Worm (Caenorhabditis elegans) whole organism, L2 larva: ENCODE data around the gene his-72.

Experiments used
- C34F6.9 ChIP-seq: fragments of 150-350 bp; optimal IDR thresholded peaks from 2 replicates; lab custom pipeline; 2014; ENCODE audit warnings: missing biosample characterization, missing genetic modification characterization
- F13H6.1 ChIP-seq: sonication (generic microtip); optimal IDR thresholded peaks from 2 replicates; lab custom pipeline; 2016; ENCODE audit warnings: missing genetic modification characterization, missing compliant biosample characterization
- Y55F3AM.14 ChIP-seq: fragments of 200-800 bp; sonication (Bioruptor generic); optimal IDR thresholded peaks from 2 replicates; lab custom pipeline; 2018; ENCODE audit warnings: mild to moderate bottlenecking, missing genetic modification characterization, missing compliant biosample characterization
- ZK546.5 ChIP-seq: sonication (generic microtip); optimal IDR thresholded peaks from 2 replicates; lab custom pipeline; 2017; ENCODE audit warnings: missing biosample characterization, missing genetic modification characterization
- alr-1 ChIP-seq: fragments of 150-350 bp; optimal IDR thresholded peaks from 2 replicates; lab custom pipeline; 2014; ENCODE audit warnings: missing biosample characterization, missing genetic modification characterization
- ama-1 ChIP-seq: fragments of 150-350 bp; optimal IDR thresholded peaks from 2 replicates; lab custom pipeline; 2018; ENCODE audit warnings: inconsistent platforms
- ceh-16 ChIP-seq: fragments of 150-350 bp; optimal IDR thresholded peaks from 2 replicates; lab custom pipeline; 2014; ENCODE audit warnings: missing biosample characterization, missing genetic modification characterization
- ceh-82 ChIP-seq: fragments of 150-350 bp; optimal IDR thresholded peaks from 2 replicates; lab custom pipeline; 2014; ENCODE audit warnings: missing biosample characterization, missing genetic modification characterization
- crh-2 ChIP-seq: sonication (generic microtip); optimal IDR thresholded peaks from 2 replicates; lab custom pipeline; 2017; ENCODE audit warnings: missing biosample characterization, missing genetic modification characterization
- dmd-4 ChIP-seq: sonication (generic microtip); optimal IDR thresholded peaks from 2 replicates; lab custom pipeline; 2017; ENCODE audit warnings: missing biosample characterization, missing genetic modification characterization
- egl-27 ChIP-seq: sonication (generic microtip); optimal IDR thresholded peaks from 3 replicates; lab custom pipeline; 2017; ENCODE audit warnings: missing biosample characterization, missing genetic modification reagents, missing genetic modification characterization
- elt-1 ChIP-seq: fragments of 150-350 bp; optimal IDR thresholded peaks from 2 replicates; lab custom pipeline; 2014; ENCODE audit warnings: missing biosample characterization, missing genetic modification characterization
- elt-3 ChIP-seq: sonication (generic microtip); optimal IDR thresholded peaks from 2 replicates; lab custom pipeline; 2017; ENCODE audit warnings: missing biosample characterization, missing genetic modification characterization
- fos-1 ChIP-seq: fragments of 150-350 bp; optimal IDR thresholded peaks from 2 replicates; lab custom pipeline; 2014; ENCODE audit warnings: missing biosample characterization, missing genetic modification characterization
- gmeb-1 ChIP-seq: fragments of 150-350 bp; optimal IDR thresholded peaks from 2 replicates; lab custom pipeline; 2014; ENCODE audit warnings: missing biosample characterization, missing genetic modification characterization
- lin-11 ChIP-seq: fragments of 150-350 bp; sonication (generic microtip); optimal IDR thresholded peaks from 2 replicates; lab custom pipeline; 2014; ENCODE audit warnings: missing biosample characterization, missing genetic modification characterization, inconsistent platforms, mixed read lengths
- lin-13 ChIP-seq: fragments of 150-350 bp; optimal IDR thresholded peaks from 2 replicates; lab custom pipeline; 2014; ENCODE audit warnings: missing biosample characterization, missing genetic modification reagents, missing genetic modification characterization
- lin-39 ChIP-seq: fragments of 150-350 bp; optimal IDR thresholded peaks from 2 replicates; lab custom pipeline; 2014; ENCODE audit warnings: missing biosample characterization, missing genetic modification reagents, missing genetic modification characterization
- lsy-2 ChIP-seq, 2 experiments: fragments of 150-350 bp in 1 of 2; sonication (generic microtip) in 1 of 2; optimal IDR thresholded peaks; 2 replicates each; lab custom pipeline; 2014 to 2017; ENCODE audit warnings: missing biosample characterization in 2 of 2, missing genetic modification characterization in 2 of 2
- mab-5 ChIP-seq: fragments of 150-350 bp; optimal IDR thresholded peaks from 2 replicates; lab custom pipeline; 2014; ENCODE audit warnings: missing biosample characterization, missing genetic modification characterization
- mbf-1 ChIP-seq: sonication (generic microtip); optimal IDR thresholded peaks from 2 replicates; lab custom pipeline; 2017; ENCODE audit warnings: missing biosample characterization, missing genetic modification characterization
- mdl-1 ChIP-seq, 2 experiments: fragments of 150-350 bp in 1 of 2; sonication (generic microtip) in 1 of 2; optimal IDR thresholded peaks; 2 replicates each; lab custom pipeline; 2017; ENCODE audit warnings: missing biosample characterization in 2 of 2, missing genetic modification characterization in 2 of 2
- nhr-12 ChIP-seq: fragments of 150-350 bp; optimal IDR thresholded peaks from 2 replicates; lab custom pipeline; 2014; ENCODE audit warnings: missing biosample characterization, missing genetic modification characterization
- nhr-129 ChIP-seq: fragments of 150-350 bp; optimal IDR thresholded peaks from 2 replicates; lab custom pipeline; 2014; ENCODE audit warnings: missing biosample characterization, missing genetic modification characterization
- nhr-21 ChIP-seq: fragments of 150-350 bp; optimal IDR thresholded peaks from 2 replicates; lab custom pipeline; 2014; ENCODE audit warnings: missing biosample characterization, missing genetic modification characterization
- nhr-23 ChIP-seq: fragments of 150-350 bp; optimal IDR thresholded peaks from 2 replicates; lab custom pipeline; 2014; ENCODE audit warnings: missing biosample characterization, missing genetic modification reagents, missing genetic modification characterization
- nhr-237 ChIP-seq: fragments of 150-350 bp; optimal IDR thresholded peaks from 2 replicates; lab custom pipeline; 2014; ENCODE audit warnings: missing biosample characterization, missing genetic modification characterization
- nhr-25 ChIP-seq: fragments of 150-350 bp; sonication (generic microtip); optimal IDR thresholded peaks from 3 replicates; lab custom pipeline; 2014; ENCODE audit warnings: missing biosample characterization, missing genetic modification characterization
- nhr-77 ChIP-seq: fragments of 150-350 bp; optimal IDR thresholded peaks from 2 replicates; lab custom pipeline; 2014; ENCODE audit warnings: missing biosample characterization, missing genetic modification characterization
- peb-1 ChIP-seq: fragments of 150-350 bp; optimal IDR thresholded peaks from 2 replicates; lab custom pipeline; 2014; ENCODE audit warnings: missing biosample characterization, missing genetic modification characterization
- sem-4 ChIP-seq: fragments of 150-350 bp; optimal IDR thresholded peaks from 2 replicates; lab custom pipeline; 2014; ENCODE audit warnings: missing biosample characterization, missing genetic modification reagents, missing genetic modification characterization
- skn-1 ChIP-seq: sonication (generic microtip); optimal IDR thresholded peaks from 2 replicates; lab custom pipeline; 2017; ENCODE audit warnings: missing biosample characterization, missing genetic modification characterization
- sma-3 ChIP-seq: sonication (generic microtip); optimal IDR thresholded peaks from 2 replicates; lab custom pipeline; 2016; ENCODE audit warnings: missing genetic modification reagents, missing genetic modification characterization, missing compliant biosample characterization
- sma-9 ChIP-seq, 2 experiments: fragments of 150-350 bp in 1 of 2; sonication (generic microtip) in 1 of 2; optimal IDR thresholded peaks; 2 replicates each; lab custom pipeline; 2014 to 2016; ENCODE audit warnings: missing genetic modification characterization in 2 of 2, mild to moderate bottlenecking in 1 of 2, missing biosample characterization in 1 of 2, missing compliant biosample characterization in 1 of 2, missing genetic modification reagents in 1 of 2, moderate library complexity in 1 of 2
- unc-39 ChIP-seq: fragments of 150-350 bp; optimal IDR thresholded peaks from 2 replicates; lab custom pipeline; 2014; ENCODE audit warnings: missing biosample characterization, missing genetic modification characterization
- unc-55 ChIP-seq: fragments of 150-350 bp; sonication (generic microtip); optimal IDR thresholded peaks from 3 replicates; lab custom pipeline; 2014; ENCODE audit warnings: missing biosample characterization, missing genetic modification reagents, missing genetic modification characterization
- unc-62 ChIP-seq: fragments of 150-350 bp; optimal IDR thresholded peaks from 2 replicates; lab custom pipeline; 2014; ENCODE audit warnings: missing biosample characterization, missing genetic modification reagents, missing genetic modification characterization
- zag-1 ChIP-seq: fragments of 150-350 bp; optimal IDR thresholded peaks from 2 replicates; lab custom pipeline; 2014; ENCODE audit warnings: missing biosample characterization, missing genetic modification characterization
- ztf-1 ChIP-seq: fragments of 200-800 bp; sonication (Bioruptor generic); conservative IDR thresholded peaks from 2 replicates; pipeline ENCODE4 v1.3.6; 2022; ENCODE audit warnings: missing genetic modification characterization, missing compliant biosample characterization
- ztf-11 ChIP-seq: sonication (generic microtip); optimal IDR thresholded peaks from 2 replicates; lab custom pipeline; 2017; ENCODE audit warnings: missing biosample characterization, missing genetic modification characterization
- ztf-4 ChIP-seq: fragments of 150-350 bp; optimal IDR thresholded peaks from 2 replicates; lab custom pipeline; 2014; ENCODE audit warnings: missing biosample characterization, missing genetic modification characterization

Gene his-72

DNA sequence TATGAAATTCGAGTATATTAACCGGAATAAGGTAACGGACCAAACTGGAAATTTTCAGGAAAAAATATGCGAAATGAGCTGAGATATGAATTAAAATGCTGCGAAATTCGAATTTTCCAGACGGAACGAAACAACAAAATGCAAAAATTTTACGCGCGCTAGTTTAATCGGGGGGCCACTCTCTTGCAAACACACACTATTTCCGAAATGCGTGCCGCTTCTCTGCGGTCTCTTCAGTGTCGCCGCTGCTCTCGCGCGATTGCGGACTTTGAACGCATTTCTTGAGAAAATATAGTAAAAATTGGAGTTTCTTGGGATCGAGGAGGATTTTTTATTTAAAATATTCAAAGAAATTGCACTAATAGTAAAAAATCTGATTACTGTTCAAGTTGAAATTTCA, 626 bp upstream of the his-72 start:
- TF ChIP-seq nhr-21 (tag; lab: Kevin White, UChicago), result no peak
- TF ChIP-seq mdl-1 (tag; optimal IDR thresholded peaks at IDR 0.05; lab: Kevin White, UChicago), result no peak
- no peak for TF ChIP-seq ztf-1 (GFP tag; lab: Robert Waterston, UW)
- TF ChIP-seq unc-62 (GFP tag; lab: Kevin White, UChicago), result no peak
- no peak for TF ChIP-seq lin-13 (GFP tag; lab: Kevin White, UChicago)
- TF ChIP-seq gmeb-1 (tag; lab: Kevin White, UChicago), result peak; percentile 3
- no peak for TF ChIP-seq elt-3
- TF ChIP-seq ceh-82 (tag; lab: Kevin White, UChicago), result no peak
- no peak for TF ChIP-seq fos-1 (tag; lab: Kevin White, UChicago)
- no peak for TF ChIP-seq F13H6.1 (tag; lab: Kevin White, UChicago)
- TF ChIP-seq skn-1 (tag; lab: Kevin White, UChicago), result no peak
- TF ChIP-seq mbf-1 (tag; lab: Kevin White, UChicago), result peak; percentile 15
- no peak for TF ChIP-seq egl-27 (tag; lab: Kevin White, UChicago)
- TF ChIP-seq Y55F3AM.14, result no peak
- no peak for TF ChIP-seq C34F6.9 (tag; lab: Kevin White, UChicago)
- TF ChIP-seq alr-1, result no peak
- TF ChIP-seq nhr-23, result no peak
- no peak for TF ChIP-seq ZK546.5
- TF ChIP-seq sma-3, result no peak
- no peak for TF ChIP-seq ama-1 (lab: Kevin White, UChicago)
- peak; percentile 75 for TF ChIP-seq lin-11
- no peak for TF ChIP-seq peb-1 (tag; lab: Kevin White, UChicago)
- no peak for TF ChIP-seq unc-39
- no peak for TF ChIP-seq crh-2
- TF ChIP-seq ztf-4 (tag; lab: Kevin White, UChicago), result no peak
- TF ChIP-seq lin-39, result no peak
- no peak for TF ChIP-seq nhr-77
- TF ChIP-seq dmd-4, result no peak
- TF ChIP-seq elt-1 (tag; lab: Kevin White, UChicago), result no peak
- peak; percentile 56 for TF ChIP-seq sem-4 (tag; lab: Kevin White, UChicago)
- TF ChIP-seq nhr-237, result no peak
- TF ChIP-seq mab-5 (tag; lab: Kevin White, UChicago), result no peak
- no peak for TF ChIP-seq nhr-12 (tag; lab: Kevin White, UChicago)
- TF ChIP-seq ceh-16 (tag; lab: Kevin White, UChicago), result no peak
- TF ChIP-seq unc-55, result peak; percentile 68
- TF ChIP-seq lsy-2 (tag; optimal IDR thresholded peaks at IDR 0.05; lab: Kevin White, UChicago), result no peak
- peak; percentile 2 for TF ChIP-seq nhr-129 (tag; lab: Kevin White, UChicago)
- TF ChIP-seq sma-9 (GFP tag; optimal IDR thresholded peaks at IDR 0.05; lab: Kevin White, UChicago), result no peak
- TF ChIP-seq sma-9 (tag; optimal IDR thresholded peaks at IDR 0.05; lab: Kevin White, UChicago), result no peak
- no peak for TF ChIP-seq ztf-11 (tag; lab: Kevin White, UChicago)

DNA sequence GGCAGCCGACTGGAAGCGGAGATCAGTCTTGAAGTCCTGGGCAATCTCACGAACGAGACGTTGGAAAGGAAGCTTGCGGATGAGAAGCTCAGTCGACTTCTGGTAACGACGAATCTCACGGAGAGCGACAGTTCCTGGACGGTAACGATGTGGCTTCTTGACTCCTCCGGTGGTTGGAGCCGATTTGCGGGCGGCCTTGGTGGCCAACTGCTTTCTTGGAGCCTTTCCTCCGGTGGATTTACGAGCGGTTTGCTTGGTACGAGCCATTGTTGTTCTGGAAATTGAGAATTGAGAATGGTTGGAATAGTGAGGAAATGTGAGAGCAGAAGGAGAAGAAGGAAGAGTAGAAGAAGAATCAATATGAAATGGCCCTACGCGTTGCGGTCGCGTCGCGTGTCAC, 959 bp downstream of the his-72 start:
- TF ChIP-seq egl-27 (tag; lab: Kevin White, UChicago), result no peak
- TF ChIP-seq nhr-23, result no peak
- TF ChIP-seq nhr-237, result no peak

DNA sequence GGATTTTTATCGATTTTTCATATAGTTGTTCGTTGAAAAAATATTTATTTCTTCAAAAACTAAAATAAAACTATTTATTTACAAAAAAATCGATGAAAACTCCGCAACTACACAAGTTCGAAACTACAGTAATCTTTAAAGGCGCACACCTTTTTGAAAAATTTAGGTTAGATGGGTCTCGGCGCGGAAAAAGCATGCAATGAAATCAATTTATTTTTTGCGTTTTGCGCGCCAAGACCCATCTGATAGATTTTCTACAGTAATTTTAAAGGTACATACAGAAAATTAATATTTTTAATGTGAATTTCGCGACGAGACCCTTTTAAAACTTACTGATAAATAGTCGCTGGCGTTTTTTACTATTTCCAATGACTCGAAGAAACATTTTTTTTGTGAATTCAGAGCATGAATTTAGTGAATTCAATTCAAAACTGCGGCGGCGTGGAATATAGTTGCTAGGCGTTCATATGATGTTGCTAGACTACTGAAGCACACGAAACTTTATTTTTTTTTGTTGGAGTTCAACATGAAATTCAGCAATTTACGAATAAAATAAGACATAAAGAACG, 1.8 kb downstream of the his-72 start, which contains the start of gene Y75B8A.33:
Gene Y75B8A.33, minus strand, starts transcription at position 385 of the 569 bp plus-strand sequence.
- peak; percentile 23 for TF ChIP-seq sem-4 (tag; lab: Kevin White, UChicago)
- no peak for TF ChIP-seq elt-3
- TF ChIP-seq ztf-1 (GFP tag; lab: Robert Waterston, UW), result no peak
- TF ChIP-seq nhr-25 (tag; lab: Kevin White, UChicago), result no peak
- TF ChIP-seq mbf-1 (tag; lab: Kevin White, UChicago), result no peak
- TF ChIP-seq nhr-21 (tag; lab: Kevin White, UChicago), result no peak
- TF ChIP-seq zag-1 (tag; lab: Kevin White, UChicago), result no peak
- peak in 1 of 2 experiments; percentile 24 for TF ChIP-seq lsy-2 (tag; optimal IDR thresholded peaks at IDR 0.05; lab: Kevin White, UChicago)
- TF ChIP-seq lin-13 (GFP tag; lab: Kevin White, UChicago), result peak; percentile 40
- TF ChIP-seq ama-1 (lab: Kevin White, UChicago), result peak; percentile 69
- TF ChIP-seq, all 48 proteins: peak for 4
